Fruit fly (Drosophila melanogaster): ENCODE data around the gene Pmi.

The Pmi gene

dm6 chr3L:5749616-5750336, 30.1 kb upstream of the Pmi start (continued):
- TF ChIP-seq danr (GFP tag; IDR thresholded peaks at IDR 0.05), result no peak
- peak; percentile 74 for TF ChIP-seq trem (tag; optimal IDR thresholded peaks at IDR 0.05)
- TF ChIP-seq CG16863 (GFP tag; optimal IDR thresholded peaks at IDR 0.05), result no peak
- TF ChIP-seq sima (GFP tag; optimal IDR thresholded peaks at IDR 0.05), result no peak
- TF ChIP-seq Dp (GFP tag; optimal IDR thresholded peaks at IDR 0.05), result peak; percentile 98
- TF ChIP-seq NK7.1 (GFP tag; optimal IDR thresholded peaks at IDR 0.05), result no peak
- TF ChIP-seq CG14860 (GFP tag; IDR thresholded peaks at IDR 0.05; ENCODE audit: partially characterized antibody), result no peak
- no peak for TF ChIP-seq Nf-YB (GFP tag; optimal IDR thresholded peaks at IDR 0.05)
- no peak for TF ChIP-seq kay (GFP tag; optimal IDR thresholded peaks at IDR 0.05)
- no peak for TF ChIP-seq Lpt (GFP tag; optimal IDR thresholded peaks at IDR 0.05)
- TF ChIP-seq chm (GFP tag; IDR thresholded peaks at IDR 0.05), result no peak
- TF ChIP-seq Lhr (GFP tag; optimal IDR thresholded peaks at IDR 0.05), result peak; percentile 85
- no peak for TF ChIP-seq D19A (tag; optimal IDR thresholded peaks at IDR 0.05)
- TF ChIP-seq NC2β (GFP tag; optimal IDR thresholded peaks at IDR 0.05), result no peak
- no peak for TF ChIP-seq MTF-1 (GFP tag; optimal IDR thresholded peaks at IDR 0.05; ENCODE audit: borderline replicate concordance)
- no peak for TF ChIP-seq CG14014 (GFP tag; IDR thresholded peaks at IDR 0.05)
- TF ChIP-seq hb (GFP tag; IDR thresholded peaks at IDR 0.05; ENCODE audit: partially characterized antibody), result no peak
- TF ChIP-seq gce (GFP tag; IDR thresholded peaks at IDR 0.05), result no peak
- TF ChIP-seq pho (GFP tag; optimal IDR thresholded peaks at IDR 0.05), result no peak
- TF ChIP-seq prd (optimal IDR thresholded peaks at IDR 0.05), result no peak
- no peak for TF ChIP-seq prd (GFP tag; IDR thresholded peaks at IDR 0.05)
- TF ChIP-seq CG3163 (GFP tag; optimal IDR thresholded peaks at IDR 0.05), result no peak
- no peak for TF ChIP-seq Drgx (GFP tag; IDR thresholded peaks at IDR 0.05)
- no peak for TF ChIP-seq Trl (optimal IDR thresholded peaks at IDR 0.05)
- TF ChIP-seq Trl (GFP tag; optimal IDR thresholded peaks at IDR 0.05), result no peak
- TF ChIP-seq CG3281 (GFP tag; optimal IDR thresholded peaks at IDR 0.05), result no peak
- TF ChIP-seq Spps (tag; optimal IDR thresholded peaks at IDR 0.05), result no peak
- 0 out of 3 replicates have a peak, but pooled peaks have one; percentile 25 for TF ChIP-seq Dbx (GFP tag; IDR thresholded peaks at IDR 0.05)
- no peak for TF ChIP-seq CG2202 (tag; optimal IDR thresholded peaks at IDR 0.05)

- TF ChIP-seq CG1832 (GFP tag; optimal IDR thresholded peaks at IDR 0.05) (no peak), inv (GFP tag; IDR thresholded peaks at IDR 0.05; ENCODE audit: partially characterized antibody) (no peak), CG15073 (GFP tag; optimal IDR thresholded peaks at IDR 0.05) (no peak), CG16813 (GFP tag; IDR thresholded peaks at IDR 0.05; ENCODE audit: partially characterized antibody) (no peak), cwo (GFP tag; optimal IDR thresholded peaks at IDR 0.05) (peak; percentile 49), Mrtf (GFP tag; IDR thresholded peaks at IDR 0.05) (no peak), disco-r (GFP tag; optimal IDR thresholded peaks at IDR 0.05) (no peak), sens (GFP tag) (no peak), CG9932 (GFP tag; IDR thresholded peaks at IDR 0.05) (no peak), sug (tag; optimal IDR thresholded peaks at IDR 0.05) (peak; percentile 51), Pdp1 (GFP tag; optimal IDR thresholded peaks at IDR 0.05) (peak in 1 of 2 experiments; percentile 99), CG4328 (GFP tag; optimal IDR thresholded peaks at IDR 0.05) (peak; percentile 67), en (GFP tag; optimal IDR thresholded peaks at IDR 0.05) (no peak), insv (GFP tag; optimal IDR thresholded peaks at IDR 0.05) (peak in 1 of 2 experiments; percentile 17), MESR4 (GFP tag; optimal IDR thresholded peaks at IDR 0.05) (no peak), zfh1 (GFP tag; IDR thresholded peaks at IDR 0.05) (no peak), CG17359 (tag; optimal IDR thresholded peaks at IDR 0.05) (no peak), psq (GFP tag; optimal IDR thresholded peaks at IDR 0.05) (no peak)
Observed at dm6 chr3L:5751417-5751739, 28.5 kb upstream of the Pmi start.

All from whole organism, embryonic.